Worm (Caenorhabditis elegans) whole organism, L4/young adult: ENCODE results near the gene K06G5.3.

Experiments
- W03F9.2 ChIP-seq: fragments of 150-350 bp; optimal IDR thresholded peaks from 2 replicates; lab custom pipeline; 2014; ENCODE audit warnings: missing biosample characterization, missing genetic modification characterization
- dao-5 ChIP-seq: sonication (generic microtip); optimal IDR thresholded peaks from 2 replicates; lab custom pipeline; 2016; ENCODE audit warnings: missing genotype, missing genetic modification characterization, moderate library complexity, missing compliant biosample characterization
- him-1 ChIP-seq: sonication (generic microtip); optimal IDR thresholded peaks from 2 replicates; lab custom pipeline; 2016; ENCODE audit warnings: missing genotype, missing genetic modification reagents, missing genetic modification characterization, missing compliant biosample characterization

- TF ChIP-seq W03F9.2 (no peak), him-1 (tag; lab: Kevin White, UChicago) (no peak), dao-5 (tag; lab: Kevin White, UChicago) (no peak)
Measured at ce11 chrX:14234932-14235331, 11.9 kb upstream of the K06G5.3 start, which contains the start of gene srg-37.
